Worm (Caenorhabditis elegans) whole organism, L4/young adult: ENCODE data around the gene ugt-12.

Source experiments
- W03F9.2 ChIP-seq: fragments of 150-350 bp; optimal IDR thresholded peaks from 2 replicates; lab custom pipeline; 2014; ENCODE audit warnings: missing biosample characterization, missing genetic modification characterization
- dao-5 ChIP-seq: sonication (generic microtip); optimal IDR thresholded peaks from 2 replicates; lab custom pipeline; 2016; ENCODE audit warnings: missing genotype, missing genetic modification characterization, moderate library complexity, missing compliant biosample characterization

ce11 chrV:4851969-4852368 lies 37.5 kb downstream of the ugt-12 start:
- TF ChIP-seq W03F9.2 (tag; lab: Kevin White, UChicago) (no peak), dao-5 (tag; lab: Kevin White, UChicago) (no peak)
